Worm (Caenorhabditis elegans): Measurements from ENCODE around the gene msp-32.
A peak's percentile ranks its signal among the peaks of the same experiment; 100 is the strongest.
"Not testable (repeated sequence)": the region's sequence is repeated elsewhere in the genome, so short reads cannot be mapped to it uniquely, and the experiment has no call there.

msp-32 gene

ce11 chrII:4915572-4915971 lies 16.9 kb downstream of the msp-32 start:
- TF ChIP-seq ama-1 (optimal IDR thresholded peaks at IDR 0.05) (no peak), hmg-4 (GFP tag; optimal IDR thresholded peaks at IDR 0.05) (no peak), ceh-13 (GFP tag; optimal IDR thresholded peaks at IDR 0.05) (no peak), ets-7 (tag; optimal IDR thresholded peaks at IDR 0.05) (no peak), flt-1 (GFP tag; IDR thresholded peaks at IDR 0.05) (no peak), hnd-1 (tag; optimal IDR thresholded peaks at IDR 0.05) (no peak), tra-4 (tag; optimal IDR thresholded peaks at IDR 0.05) (no peak), B0310.2 (tag; optimal IDR thresholded peaks at IDR 0.05) (no peak), tbx-37 (GFP tag; conservative IDR thresholded peaks at IDR 0.05) (no peak), aly-1 (tag; optimal IDR thresholded peaks at IDR 0.05) (no peak), hmbx-1 (tag; optimal IDR thresholded peaks at IDR 0.05) (no peak), ceh-36 (tag; optimal IDR thresholded peaks at IDR 0.05) (no peak), scrt-1 (GFP tag; IDR thresholded peaks at IDR 0.05) (no peak), F13C5.2 (tag; optimal IDR thresholded peaks at IDR 0.05) (no peak), sea-1 (GFP tag; conservative IDR thresholded peaks at IDR 0.05) (no peak), pes-1 (GFP tag; IDR thresholded peaks at IDR 0.05) (no peak), tbx-11 (GFP tag; IDR thresholded peaks at IDR 0.05) (no peak)

- TF ChIP-seq B0310.2, ceh-36, aly-1 (tag; optimal IDR thresholded peaks at IDR 0.05): not testable (repeated sequence)
These were observed 17.8 kb downstream of the msp-32 start, which contains the start of gene msp-31 for ce11 chrII:4916462-4916861. Gene msp-31 (minus strand): TSS chrII:4916562.

ce11 chrII:4918501-4919021 lies 19.9 kb downstream of the msp-32 start:
- TF ChIP-seq pes-1 (GFP tag; IDR thresholded peaks at IDR 0.05) (no peak), tbx-37 (GFP tag; conservative IDR thresholded peaks at IDR 0.05) (no peak), hmbx-1 (tag; optimal IDR thresholded peaks at IDR 0.05) (no peak), ama-1 (optimal IDR thresholded peaks at IDR 0.05) (no peak), sea-1 (GFP tag; conservative IDR thresholded peaks at IDR 0.05) (no peak), F13C5.2 (tag; optimal IDR thresholded peaks at IDR 0.05) (no peak), ceh-36 (tag; optimal IDR thresholded peaks at IDR 0.05) (no peak), tbx-11 (GFP tag; IDR thresholded peaks at IDR 0.05) (no peak), flt-1 (GFP tag; IDR thresholded peaks at IDR 0.05) (no peak), scrt-1 (GFP tag; IDR thresholded peaks at IDR 0.05) (no peak), aly-1 (tag; optimal IDR thresholded peaks at IDR 0.05) (no peak), B0310.2 (tag; optimal IDR thresholded peaks at IDR 0.05) (no peak), ceh-13 (GFP tag; optimal IDR thresholded peaks at IDR 0.05) (no peak), hnd-1 (tag; optimal IDR thresholded peaks at IDR 0.05) (no peak), hmg-4 (GFP tag; optimal IDR thresholded peaks at IDR 0.05) (no peak)

- TF ChIP-seq F13C5.2 (tag; optimal IDR thresholded peaks at IDR 0.05) (no peak), ama-1 (optimal IDR thresholded peaks at IDR 0.05) (no peak)
These were observed 22.0 kb downstream of the msp-32 start for ce11 chrII:4920608-4921007.

- TF ChIP-seq hnd-1 (tag; optimal IDR thresholded peaks at IDR 0.05) (no peak), hmg-4 (GFP tag; optimal IDR thresholded peaks at IDR 0.05) (no peak), tbx-11 (GFP tag; IDR thresholded peaks at IDR 0.05) (no peak), ets-7 (tag; optimal IDR thresholded peaks at IDR 0.05) (no peak), F13C5.2 (tag; optimal IDR thresholded peaks at IDR 0.05) (no peak), pes-1 (GFP tag; IDR thresholded peaks at IDR 0.05) (no peak), ceh-36 (tag; optimal IDR thresholded peaks at IDR 0.05) (no peak), scrt-1 (GFP tag; IDR thresholded peaks at IDR 0.05) (no peak), tbx-37 (GFP tag; conservative IDR thresholded peaks at IDR 0.05) (no peak), aly-1 (tag; optimal IDR thresholded peaks at IDR 0.05) (no peak)
These were observed 26.1 kb downstream of the msp-32 start for ce11 chrII:4924729-4925128.

- no peak for TF ChIP-seq hmg-4 (GFP tag; optimal IDR thresholded peaks at IDR 0.05)
- no peak for TF ChIP-seq pes-1 (GFP tag; IDR thresholded peaks at IDR 0.05)
- TF ChIP-seq F13C5.2 (tag; optimal IDR thresholded peaks at IDR 0.05) = no peak
- no peak for TF ChIP-seq hnd-1 (tag; optimal IDR thresholded peaks at IDR 0.05)
- TF ChIP-seq B0310.2 (tag; optimal IDR thresholded peaks at IDR 0.05) = no peak
- no peak for TF ChIP-seq flt-1 (GFP tag; IDR thresholded peaks at IDR 0.05)
- TF ChIP-seq ceh-13 (GFP tag; optimal IDR thresholded peaks at IDR 0.05) = no peak
- TF ChIP-seq tra-4 (tag; optimal IDR thresholded peaks at IDR 0.05) = no peak
- no peak for TF ChIP-seq tbx-37 (GFP tag; conservative IDR thresholded peaks at IDR 0.05)
These were observed 26.7 kb downstream of the msp-32 start, which contains the start of gene aagr-2 for ce11 chrII:4925198-4925764. Gene aagr-2 (minus strand): TSS chrII:4925248.

ce11 chrII:4928367-4928766 lies 29.7 kb downstream of the msp-32 start:
- TF ChIP-seq sea-1 (GFP tag; conservative IDR thresholded peaks at IDR 0.05) (0 out of 2 replicates have a peak, but pooled peaks have one; percentile 52), pes-1 (GFP tag; IDR thresholded peaks at IDR 0.05) (peak; percentile 75; the same call in 1 of the 2 replicates), tbx-11 (GFP tag; IDR thresholded peaks at IDR 0.05) (peak; percentile 64; the same call in 1 of the 2 replicates), tbx-37 (GFP tag; conservative IDR thresholded peaks at IDR 0.05) (peak; percentile 64), flt-1 (GFP tag; IDR thresholded peaks at IDR 0.05) (peak; percentile 71)

ce11 chrII:4931286-4931685 lies 32.7 kb downstream of the msp-32 start:
- TF ChIP-seq ceh-13 (GFP tag; optimal IDR thresholded peaks at IDR 0.05) = no peak
- TF ChIP-seq ceh-36 (tag; optimal IDR thresholded peaks at IDR 0.05) = no peak
- no peak for TF ChIP-seq tbx-37 (GFP tag; conservative IDR thresholded peaks at IDR 0.05)
- TF ChIP-seq flt-1 (GFP tag; IDR thresholded peaks at IDR 0.05) = no peak
- no peak for TF ChIP-seq ama-1 (optimal IDR thresholded peaks at IDR 0.05)
- TF ChIP-seq tbx-11 (GFP tag; IDR thresholded peaks at IDR 0.05) = no peak
- TF ChIP-seq ets-7 (tag; optimal IDR thresholded peaks at IDR 0.05) = no peak
- no peak for TF ChIP-seq aly-1 (tag; optimal IDR thresholded peaks at IDR 0.05)
- TF ChIP-seq hmg-4 (GFP tag; optimal IDR thresholded peaks at IDR 0.05) = no peak
- no peak for TF ChIP-seq pes-1 (GFP tag; IDR thresholded peaks at IDR 0.05)
- no peak for TF ChIP-seq hmbx-1 (tag; optimal IDR thresholded peaks at IDR 0.05)
- no peak for TF ChIP-seq hnd-1 (tag; optimal IDR thresholded peaks at IDR 0.05)

Measured in whole organism, early embryonic.